Worm (Caenorhabditis elegans): ENCODE data around the gene gly-6.

DNA sequence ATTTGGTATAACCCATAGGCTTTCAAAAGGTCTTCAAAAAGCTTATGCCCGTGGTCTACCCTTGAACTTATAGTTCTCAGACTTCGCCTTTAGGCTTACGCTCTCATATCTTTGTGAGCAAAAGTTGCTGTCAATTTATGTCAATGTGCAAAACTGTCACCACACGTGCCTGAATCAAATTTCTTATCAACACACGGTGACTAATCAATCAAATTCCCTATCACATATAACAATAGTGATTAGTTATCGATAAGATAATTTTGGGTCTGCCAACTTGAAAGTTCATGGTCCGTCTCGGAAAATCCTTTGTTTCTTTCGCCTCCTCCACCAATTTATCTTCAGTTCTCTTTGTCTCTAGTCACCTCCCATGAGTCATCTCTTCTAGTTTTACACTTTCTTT lies 26.4 kb upstream of the gly-6 start:
- TF ChIP-seq pha-4 (tag; optimal IDR thresholded peaks at IDR 0.05): no peak
- TF ChIP-seq ama-1 (optimal IDR thresholded peaks at IDR 0.05): no peak
- no peak for TF ChIP-seq pag-3 (tag; optimal IDR thresholded peaks at IDR 0.05; ENCODE audit: borderline replicate concordance)
- TF ChIP-seq madf-2 (tag; optimal IDR thresholded peaks at IDR 0.05): no peak
- no peak for TF ChIP-seq sox-2 (GFP tag; IDR thresholded peaks at IDR 0.05)
